Worm (Caenorhabditis elegans) whole organism, young adult: ENCODE results near the gene C05D9.3.

Experiments used
- B0019.2 ChIP-seq: fragments of 200-800 bp; sonication (Bioruptor generic); conservative IDR thresholded peaks from 2 replicates; pipeline ENCODE4 v1.3.6; 2022; ENCODE audit warnings: missing genetic modification reagents, missing genetic modification characterization, missing compliant biosample characterization
- D2030.7 ChIP-seq: fragments of 200-800 bp; sonication (Bioruptor generic); IDR thresholded peaks from 2 replicates; pipeline ENCODE4 v1.3.6; 2022; ENCODE audit warnings: missing genetic modification reagents, missing genetic modification characterization, missing compliant biosample characterization
- F10E7.11 ChIP-seq: sonication (generic microtip); optimal IDR thresholded peaks from 2 replicates; lab custom pipeline; 2017; ENCODE audit warnings: mild to moderate bottlenecking, missing genetic modification characterization, moderate library complexity, missing compliant biosample characterization
- F33H1.4 ChIP-seq: fragments of 200-800 bp; sonication (Bioruptor generic); IDR thresholded peaks from 2 replicates; pipeline ENCODE4 v1.3.6; 2022; ENCODE audit warnings: missing genetic modification reagents, missing genetic modification characterization, missing compliant biosample characterization
- F39B2.1 ChIP-seq: fragments of 200-800 bp; sonication (Bioruptor generic); IDR thresholded peaks from 2 replicates; pipeline ENCODE4 v1.3.6; 2022; ENCODE audit warnings: missing genetic modification reagents, missing genetic modification characterization, missing compliant biosample characterization
- F57C9.4 ChIP-seq: sonication (generic microtip); optimal IDR thresholded peaks from 2 replicates; lab custom pipeline; 2017; ENCODE audit warnings: mild to moderate bottlenecking, missing genetic modification characterization, missing compliant biosample characterization
- T07F8.4 ChIP-seq: sonication (generic microtip); optimal IDR thresholded peaks from 2 replicates; lab custom pipeline; 2016; ENCODE audit warnings: mild to moderate bottlenecking, missing genetic modification characterization, moderate library complexity, missing compliant biosample characterization
- Y53G8AR.9 ChIP-seq: fragments of 200-800 bp; sonication (Bioruptor generic); conservative IDR thresholded peaks from 2 replicates; pipeline ENCODE4 v1.3.6; 2022; ENCODE audit warnings: missing genetic modification reagents, missing genetic modification characterization, missing compliant biosample characterization
- Y67H2A.10 ChIP-seq: fragments of 200-800 bp; sonication (Bioruptor generic); conservative IDR thresholded peaks from 2 replicates; pipeline ENCODE4 v1.3.6; 2022; ENCODE audit warnings: missing genetic modification reagents, missing genetic modification characterization, missing compliant biosample characterization
- Y95B8A.8 ChIP-seq: fragments of 200-800 bp; sonication (Bioruptor generic); IDR thresholded peaks from 2 replicates; pipeline ENCODE4 v1.3.6; 2022; ENCODE audit warnings: missing genetic modification reagents, missing genetic modification characterization, missing compliant biosample characterization
- aptf-3 ChIP-seq: fragments of 200-800 bp; sonication (Bioruptor generic); IDR thresholded peaks from 2 replicates; pipeline ENCODE4 v1.3.6; 2022; ENCODE audit warnings: missing genetic modification characterization, missing compliant biosample characterization
- attf-3 ChIP-seq: fragments of 200-800 bp; sonication (Bioruptor generic); conservative IDR thresholded peaks from 2 replicates; pipeline ENCODE4 v1.3.6; 2022; ENCODE audit warnings: missing genetic modification reagents, missing genetic modification characterization, missing compliant biosample characterization
- cebp-1 ChIP-seq, 2 experiments: fragments of 200-800 bp in 1 of 2; sonication (Bioruptor generic) in 1 of 2; sonication (generic microtip) in 1 of 2; IDR thresholded peaks in 1 of 2; optimal IDR thresholded peaks in 1 of 2; 2 replicates each; pipeline versions ENCODE4 v1.3.6 to Lab custom; 2017 to 2022; ENCODE audit warnings: missing compliant biosample characterization in 2 of 2, missing genetic modification characterization in 2 of 2, mild to moderate bottlenecking in 1 of 2, missing genetic modification reagents in 1 of 2, moderate library complexity in 1 of 2
- cebp-2 ChIP-seq: fragments of 200-800 bp; sonication (Bioruptor generic); IDR thresholded peaks from 2 replicates; pipeline ENCODE4 v1.3.6; 2022; ENCODE audit warnings: missing genetic modification characterization, missing compliant biosample characterization
- ceh-100 ChIP-seq: fragments of 200-800 bp; sonication (Bioruptor generic); IDR thresholded peaks from 2 replicates; pipeline ENCODE4 v1.3.6; 2022; ENCODE audit warnings: missing genetic modification reagents, missing genetic modification characterization, missing compliant biosample characterization
- ekl-4 ChIP-seq: fragments of 200-800 bp; sonication (Bioruptor generic); IDR thresholded peaks from 2 replicates; pipeline ENCODE4 v1.3.6; 2022; ENCODE audit warnings: missing genetic modification reagents, missing genetic modification characterization, missing compliant biosample characterization
- hmg-1.2 ChIP-seq: fragments of 200-800 bp; sonication (Bioruptor generic); IDR thresholded peaks from 2 replicates; pipeline ENCODE4 v1.3.6; 2022; ENCODE audit warnings: missing genetic modification reagents, missing genetic modification characterization, missing compliant biosample characterization
- lin-26 ChIP-seq: fragments of 200-800 bp; sonication (Bioruptor generic); IDR thresholded peaks from 2 replicates; pipeline ENCODE4 v1.3.6; 2022; ENCODE audit warnings: missing genetic modification reagents, missing genetic modification characterization, missing compliant biosample characterization
- lin-40 ChIP-seq: sonication (generic microtip); optimal IDR thresholded peaks from 2 replicates; lab custom pipeline; 2016; ENCODE audit warnings: missing genetic modification characterization, mild to moderate bottlenecking, missing compliant biosample characterization, missing genotype, missing genetic modification reagents
- nhr-90 ChIP-seq: sonication (generic microtip); optimal IDR thresholded peaks from 2 replicates; lab custom pipeline; 2016; ENCODE audit warnings: missing genotype, mild to moderate bottlenecking, missing genetic modification characterization, missing compliant biosample characterization
- pbrm-1 ChIP-seq: fragments of 200-800 bp; sonication (Bioruptor generic); IDR thresholded peaks from 2 replicates; pipeline ENCODE4 v1.3.6; 2022; ENCODE audit warnings: missing genetic modification reagents, missing genetic modification characterization, missing compliant biosample characterization
- rpc-1 ChIP-seq, 2 experiments: fragments of 150-350 bp in 1 of 2; sonication (generic microtip) in 1 of 2; optimal IDR thresholded peaks; 2 replicates each; lab custom pipeline; 2014 to 2018; ENCODE audit warnings: missing biosample characterization in 1 of 2, missing genetic modification characterization in 1 of 2, missing genetic modification reagents in 1 of 2, missing genotype in 1 of 2
- tbp1 ChIP-seq: fragments of 200-800 bp; sonication (Bioruptor generic); optimal IDR thresholded peaks from 2 replicates; lab custom pipeline; 2018; ENCODE audit warnings: mild to moderate bottlenecking, missing genetic modification characterization, missing compliant biosample characterization
- tlf-1 ChIP-seq: fragments of 200-800 bp; sonication (Bioruptor generic); optimal IDR thresholded peaks from 2 replicates; lab custom pipeline; 2018; ENCODE audit warnings: mild to moderate bottlenecking, missing genetic modification characterization, missing compliant biosample characterization
- zfh-2 ChIP-seq: fragments of 200-800 bp; sonication (Bioruptor generic); conservative IDR thresholded peaks from 2 replicates; pipeline ENCODE4 v1.3.6; 2022; ENCODE audit warnings: missing genetic modification reagents, missing genetic modification characterization, missing compliant biosample characterization
- ztf-22 ChIP-seq: fragments of 200-800 bp; sonication (Bioruptor generic); optimal IDR thresholded peaks from 2 replicates; lab custom pipeline; 2018; ENCODE audit warnings: mild to moderate bottlenecking, missing genetic modification characterization, moderate library complexity, missing compliant biosample characterization
- ztf-25 ChIP-seq: fragments of 200-800 bp; sonication (Bioruptor generic); IDR thresholded peaks from 2 replicates; pipeline ENCODE4 v1.3.6; 2022; ENCODE audit warnings: missing genetic modification reagents, missing genetic modification characterization, missing compliant biosample characterization

C05D9.3 gene

ce11 chrX:1072152-1072551 is 39.6 kb upstream of the C05D9.3 start, which contains the start of gene lim-6:
TSS of gene lim-6 (plus strand) at chrX:1072452.
- no peak for TF ChIP-seq lin-40 (tag; lab: Kevin White, UChicago)
- TF ChIP-seq F39B2.1 (GFP tag; lab: Robert Waterston, UW), result no peak
- TF ChIP-seq T07F8.4 (tag; lab: Kevin White, UChicago), result no peak
- no peak for TF ChIP-seq tlf-1
- TF ChIP-seq Y67H2A.10 (GFP tag; lab: Robert Waterston, UW), result no peak

- no peak for TF ChIP-seq F57C9.4 (tag; lab: Kevin White, UChicago)
- TF ChIP-seq cebp-1 (GFP tag; IDR thresholded peaks at IDR 0.05; lab: Robert Waterston, UW), result no peak
- peak; percentile 41 for TF ChIP-seq cebp-1 (tag; optimal IDR thresholded peaks at IDR 0.05; lab: Kevin White, UChicago)
These were observed 31.2 kb upstream of the C05D9.3 start, which contains the start of gene pfn-3 for ce11 chrX:1080549-1080948. TSS of gene pfn-3 (minus strand) at chrX:1080649.

- TF ChIP-seq cebp-2 (no peak), zfh-2 (peak; percentile 59)
These were observed 29.8 kb upstream of the C05D9.3 start for ce11 chrX:1081927-1082326.

- no peak for TF ChIP-seq D2030.7 (GFP tag; lab: Robert Waterston, UW)
These were observed 26.7 kb upstream of the C05D9.3 start for ce11 chrX:1085000-1085399.

ce11 chrX:1086406-1086897 is 25.3 kb upstream of the C05D9.3 start:
- no peak for TF ChIP-seq F33H1.4 (GFP tag; lab: Robert Waterston, UW)
- no peak for TF ChIP-seq cebp-1 (GFP tag; IDR thresholded peaks at IDR 0.05; lab: Robert Waterston, UW)
- TF ChIP-seq cebp-1 (tag; optimal IDR thresholded peaks at IDR 0.05; lab: Kevin White, UChicago), result peak; percentile 89
- TF ChIP-seq ztf-22 (GFP tag; lab: Kevin White, UChicago), result no peak
- TF ChIP-seq, all 124 proteins: peak for 1

- no peak for TF ChIP-seq F10E7.11
These were observed 23.7 kb upstream of the C05D9.3 start, which contains the start of gene rei-2 for ce11 chrX:1088048-1088447. TSS of gene rei-2 (minus strand) at chrX:1088148.

ce11 chrX:1089133-1089532 is 22.6 kb upstream of the C05D9.3 start:
- TF ChIP-seq Y53G8AR.9 (no peak), rpc-1 (optimal IDR thresholded peaks at IDR 0.05; lab: Kevin White, UChicago) (peak; percentile 30), rpc-1 (tag; optimal IDR thresholded peaks at IDR 0.05; lab: Kevin White, UChicago) (peak; percentile 65), ceh-100 (GFP tag; lab: Robert Waterston, UW) (0 out of 2 replicates have a peak, but pooled peaks have one; percentile 20), ekl-4 (GFP tag; lab: Robert Waterston, UW) (0 out of 2 replicates have a peak, but pooled peaks have one; percentile 39), nhr-90 (no peak), pbrm-1 (peak; percentile 49; the same call in 1 of the 2 replicates), Y95B8A.8 (GFP tag; lab: Robert Waterston, UW) (0 out of 2 replicates have a peak, but pooled peaks have one; percentile 33), cebp-2 (0 out of 2 replicates have a peak, but pooled peaks have one; percentile 45), B0019.2 (GFP tag; lab: Robert Waterston, UW) (peak; percentile 20; the same call in 1 of the 2 replicates), ztf-25 (GFP tag; lab: Robert Waterston, UW) (0 out of 2 replicates have a peak, but pooled peaks have one; percentile 26), tbp1 (GFP tag; lab: Kevin White, UChicago) (peak; percentile 74), attf-3 (no peak), aptf-3 (no peak), lin-26 (peak; percentile 57; the same call in 1 of the 2 replicates), hmg-1.2 (GFP tag; lab: Robert Waterston, UW) (peak; percentile 30)
